Fruit fly (Drosophila melanogaster): ENCODE data around the gene JTBR.

The JTBR gene

dm6 chr3L:1756143-1756542 is 46.5 kb downstream of the JTBR start, which contains the start of gene CG8001 (continued):
- peak; percentile 61 for TF ChIP-seq HLH4C (GFP tag; IDR thresholded peaks at IDR 0.05; ENCODE audit: partially characterized antibody)
- TF ChIP-seq exex (tag; optimal IDR thresholded peaks at IDR 0.05) = no peak
- TF ChIP-seq CG13287 (GFP tag; IDR thresholded peaks at IDR 0.05; ENCODE audit: partially characterized antibody) = peak; percentile 72
- peak; percentile 66 for TF ChIP-seq hbn (GFP tag; IDR thresholded peaks at IDR 0.05; ENCODE audit: partially characterized antibody)
- no peak for TF ChIP-seq slbo (GFP tag; IDR thresholded peaks at IDR 0.05)
- peak; percentile 28; the same call in 1 of the 2 replicates for TF ChIP-seq inv (GFP tag; IDR thresholded peaks at IDR 0.05; ENCODE audit: partially characterized antibody)
- TF ChIP-seq CG12659 (GFP tag; optimal IDR thresholded peaks at IDR 0.05) = no peak
- TF ChIP-seq fd64A (GFP tag; optimal IDR thresholded peaks at IDR 0.05) = no peak
- no peak for TF ChIP-seq Dip2 (GFP tag; IDR thresholded peaks at IDR 0.05)
- peak; percentile 6 for TF ChIP-seq MESR4 (GFP tag; optimal IDR thresholded peaks at IDR 0.05)
- TF ChIP-seq ase (GFP tag; IDR thresholded peaks at IDR 0.05) = no peak
- TF ChIP-seq CG2116 (GFP tag; optimal IDR thresholded peaks at IDR 0.05) = peak; percentile 13
- TF ChIP-seq ftz-f1 (GFP tag; optimal IDR thresholded peaks at IDR 0.05) = no peak
- peak; percentile 71 for TF ChIP-seq Bgb (GFP tag; IDR thresholded peaks at IDR 0.05; ENCODE audit: partially characterized antibody)
- no peak for TF ChIP-seq slp2 (GFP tag; optimal IDR thresholded peaks at IDR 0.05)
- peak; percentile 98 for TF ChIP-seq CG9437 (GFP tag; optimal IDR thresholded peaks at IDR 0.05)
- TF ChIP-seq mld (GFP tag; IDR thresholded peaks at IDR 0.05; ENCODE audit: partially characterized antibody) = peak; percentile 62; the same call in 1 of the 3 replicates
- 0 out of 2 replicates have a peak, but pooled peaks have one; percentile 26 for TF ChIP-seq tna (GFP tag; IDR thresholded peaks at IDR 0.05; ENCODE audit: partially characterized antibody)
- TF ChIP-seq Sry-δ (GFP tag; optimal IDR thresholded peaks at IDR 0.05) = peak; percentile 83
- TF ChIP-seq NC2α (GFP tag; optimal IDR thresholded peaks at IDR 0.05) = no peak
- no peak for TF ChIP-seq vnd (GFP tag; IDR thresholded peaks at IDR 0.05; ENCODE audit: partially characterized antibody)
- TF ChIP-seq bigmax (GFP tag; optimal IDR thresholded peaks at IDR 0.05) = no peak
- TF ChIP-seq CG15011 (GFP tag; optimal IDR thresholded peaks at IDR 0.05) = no peak
- TF ChIP-seq seq (GFP tag; IDR thresholded peaks at IDR 0.05) = no peak
- no peak for TF ChIP-seq HmgZ (tag; optimal IDR thresholded peaks at IDR 0.05)
- no peak for TF ChIP-seq jigr1 (GFP tag; IDR thresholded peaks at IDR 0.05)

dm6 chr3L:1755458-1755984 is 47.1 kb downstream of the JTBR start, which contains the start of gene Cht2:
Cht2 (minus strand) TSS chr3L:1755934.
- TF ChIP-seq Hmr (GFP tag; optimal IDR thresholded peaks at IDR 0.05) = peak; percentile 9
- no peak for TF ChIP-seq NC2α (GFP tag; optimal IDR thresholded peaks at IDR 0.05)
- peak in 1 of 2 experiments; percentile 66 for TF ChIP-seq Hr78 (GFP tag; optimal IDR thresholded peaks at IDR 0.05)
- 0 out of 2 replicates have a peak, but pooled peaks have one; percentile 11 for TF ChIP-seq CG16779 (GFP tag; IDR thresholded peaks at IDR 0.05)
- peak; percentile 43 for TF ChIP-seq Ets65A (GFP tag)
- TF ChIP-seq CG10543 (GFP tag; optimal IDR thresholded peaks at IDR 0.05) = peak; percentile 73
- no peak for TF ChIP-seq Fer3 (tag; optimal IDR thresholded peaks at IDR 0.05)
- no peak for TF ChIP-seq Spps (tag; optimal IDR thresholded peaks at IDR 0.05)
- no peak for TF ChIP-seq CG10366 (GFP tag; IDR thresholded peaks at IDR 0.05)
- peak; percentile 1 for TF ChIP-seq Nf-YB (GFP tag; optimal IDR thresholded peaks at IDR 0.05)
- peak; percentile 27; the same call in 1 of the 2 replicates for TF ChIP-seq sna (GFP tag; IDR thresholded peaks at IDR 0.05; ENCODE audit: partially characterized antibody)
- TF ChIP-seq BEAF-32 (GFP tag; optimal IDR thresholded peaks at IDR 0.05) = no peak
- peak; percentile 18 for TF ChIP-seq gcm2 (GFP tag; optimal IDR thresholded peaks at IDR 0.05)
- TF ChIP-seq CG13287 (GFP tag; IDR thresholded peaks at IDR 0.05; ENCODE audit: partially characterized antibody) = peak; percentile 3; the same call in 1 of the 2 replicates
- TF ChIP-seq kni (GFP tag; optimal IDR thresholded peaks at IDR 0.05) = peak; percentile 85
- peak; percentile 58; the same call in 1 of the 3 replicates for TF ChIP-seq ci (GFP tag; IDR thresholded peaks at IDR 0.05)
- TF ChIP-seq Adf1 (GFP tag; IDR thresholded peaks at IDR 0.05) = peak; percentile 33; the same call in 1 of the 2 replicates
- TF ChIP-seq nom (GFP tag; optimal IDR thresholded peaks at IDR 0.05) = peak; percentile 52
- no peak for TF ChIP-seq CG42726 (GFP tag; IDR thresholded peaks at IDR 0.05; ENCODE audit: partially characterized antibody)
- TF ChIP-seq CG5180 (GFP tag; optimal IDR thresholded peaks at IDR 0.05) = peak; percentile 81
- peak; percentile 13; the same call in 1 of the 2 replicates for TF ChIP-seq vvl (GFP tag; IDR thresholded peaks at IDR 0.05)
- peak; percentile 51; the same call in 1 of the 3 replicates for TF ChIP-seq CG34422 (GFP tag; IDR thresholded peaks at IDR 0.05)
- TF ChIP-seq pros (GFP tag; optimal IDR thresholded peaks at IDR 0.05) = peak; percentile 91
- 0 out of 2 replicates have a peak, but pooled peaks have one; percentile 8 for TF ChIP-seq CG6689 (GFP tag; IDR thresholded peaks at IDR 0.05)
